Fruit fly (Drosophila melanogaster) whole organism, embryonic: ENCODE data around the gene CG12206.

Experiments used
- CG10274 ChIP-seq: fragments of 200-800 bp; sonication (Bioruptor generic); optimal IDR thresholded peaks from 3 replicates; lab custom pipeline; 2017; ENCODE audit warnings: missing biosample characterization, mild to moderate bottlenecking, missing genetic modification characterization
- CG10543 ChIP-seq: fragments of 200-800 bp; sonication (Bioruptor generic); optimal IDR thresholded peaks from 3 replicates; lab custom pipeline; 2017; ENCODE audit warnings: missing biosample characterization, mild to moderate bottlenecking, missing genetic modification characterization, moderate library complexity
- CG11456 ChIP-seq: fragments of 200-800 bp; sonication (Bioruptor generic); IDR thresholded peaks from 3 replicates; pipeline ENCODE4 v1.3.6; 2022; ENCODE audit warnings: missing biosample characterization, missing genetic modification characterization
- CG1233 ChIP-seq: fragments of 200-800 bp; sonication (Bioruptor generic); optimal IDR thresholded peaks from 4 replicates; lab custom pipeline; 2018; ENCODE audit warnings: missing biosample characterization, mild to moderate bottlenecking, missing genetic modification characterization
- CG12659 ChIP-seq: fragments of 200-800 bp; sonication (Bioruptor generic); optimal IDR thresholded peaks from 3 replicates; lab custom pipeline; 2017; ENCODE audit warnings: mild to moderate bottlenecking, missing biosample characterization, missing genetic modification reagents, missing genetic modification characterization
- CG12744 ChIP-seq: fragments of 200-800 bp; sonication (Bioruptor generic); optimal IDR thresholded peaks from 2 replicates; lab custom pipeline; 2016; ENCODE audit warnings: missing biosample characterization, missing genetic modification characterization
- CG13287 ChIP-seq: fragments of 200-800 bp; sonication (Bioruptor generic); IDR thresholded peaks from 2 replicates; pipeline ENCODE4 v1.3.6; 2022; ENCODE audit warnings: missing biosample characterization, missing genetic modification characterization; ENCODE audit not compliant: partially characterized antibody
- CG1647 ChIP-seq: fragments of 200-800 bp; sonication (Bioruptor generic); optimal IDR thresholded peaks from 3 replicates; lab custom pipeline; 2016; ENCODE audit warnings: missing biosample characterization, missing genetic modification characterization
- CG16863 ChIP-seq: fragments of 200-800 bp; sonication (Bioruptor generic); optimal IDR thresholded peaks from 3 replicates; lab custom pipeline; 2016; ENCODE audit warnings: missing biosample characterization, missing genetic modification characterization
- CG17568 ChIP-seq: fragments of 200-800 bp; sonication (Bioruptor generic); optimal IDR thresholded peaks from 2 replicates; lab custom pipeline; 2018; ENCODE audit warnings: missing biosample characterization, mild to moderate bottlenecking, missing genetic modification characterization, moderate library complexity
- CG1832 ChIP-seq: fragments of 200-800 bp; sonication (Bioruptor generic); optimal IDR thresholded peaks from 2 replicates; lab custom pipeline; 2017; ENCODE audit warnings: missing biosample characterization, mild to moderate bottlenecking, missing genetic modification characterization, inconsistent platforms
- CG2129 ChIP-seq: fragments of 200-800 bp; sonication (Bioruptor generic); IDR thresholded peaks from 2 replicates; pipeline ENCODE4 v1.3.6; 2022; ENCODE audit warnings: missing biosample characterization, missing genetic modification characterization; ENCODE audit not compliant: partially characterized antibody
- CG31441 ChIP-seq: fragments of 200-800 bp; sonication (Bioruptor generic); IDR thresholded peaks from 2 replicates; pipeline ENCODE4 v1.3.6; 2022; ENCODE audit warnings: missing biosample characterization, missing genetic modification characterization
- CG34376 ChIP-seq: fragments of 200-800 bp; sonication (Bioruptor generic); optimal IDR thresholded peaks from 2 replicates; lab custom pipeline; 2018; ENCODE audit warnings: missing biosample characterization, mild to moderate bottlenecking, missing genetic modification characterization
- CG4282 ChIP-seq: fragments of 200-800 bp; sonication (Bioruptor generic); optimal IDR thresholded peaks from 2 replicates; lab custom pipeline; 2016; ENCODE audit warnings: missing biosample characterization, missing genetic modification characterization
- CG4424 ChIP-seq: fragments of 200-800 bp; sonication (Bioruptor generic); optimal IDR thresholded peaks from 3 replicates; lab custom pipeline; 2016; ENCODE audit warnings: missing biosample characterization, missing genetic modification characterization
- CG8290 ChIP-seq, 3 experiments: fragments of 200-800 bp; sonication (Bioruptor generic); optimal IDR thresholded peaks; 2 replicates each; lab custom pipeline; 2016 to 2019; ENCODE audit warnings: missing biosample characterization in 3 of 3, missing genetic modification characterization in 3 of 3, mild to moderate bottlenecking in 2 of 3, moderate library complexity in 1 of 3
- CG9932 ChIP-seq: fragments of 200-800 bp; sonication (Bioruptor generic); IDR thresholded peaks from 2 replicates; pipeline ENCODE4 v1.3.6; 2022; ENCODE audit warnings: missing biosample characterization, missing genetic modification characterization
- H15 ChIP-seq: fragments of 200-800 bp; sonication (Bioruptor generic); IDR thresholded peaks from 3 replicates; pipeline ENCODE4 v1.3.6; 2022; ENCODE audit warnings: missing biosample characterization, missing genetic modification characterization
- HmgD ChIP-seq: fragments of 200-800 bp; sonication (Bioruptor generic); optimal IDR thresholded peaks from 3 replicates; lab custom pipeline; 2016; ENCODE audit warnings: missing biosample characterization, missing genetic modification characterization
- Hmr ChIP-seq: fragments of 200-800 bp; sonication (Bioruptor generic); optimal IDR thresholded peaks from 3 replicates; lab custom pipeline; 2017; ENCODE audit warnings: mild to moderate bottlenecking, missing biosample characterization, missing genetic modification reagents, missing genetic modification characterization
- Hr39 ChIP-seq: fragments of >200 bp; optimal IDR thresholded peaks from 2 replicates; lab custom pipeline; 2017
- Hsf ChIP-seq: fragments of 200-800 bp; sonication (Bioruptor generic); optimal IDR thresholded peaks from 3 replicates; lab custom pipeline; 2016; ENCODE audit warnings: missing biosample characterization, missing genetic modification characterization
- NC2α ChIP-seq: fragments of 200-800 bp; sonication (Bioruptor generic); optimal IDR thresholded peaks from 2 replicates; lab custom pipeline; 2016; ENCODE audit warnings: missing biosample characterization, missing genetic modification characterization
- NFAT ChIP-seq: fragments of 200-800 bp; sonication (Bioruptor generic); IDR thresholded peaks from 2 replicates; pipeline ENCODE4 v1.3.6; 2022; ENCODE audit warnings: missing biosample characterization, missing genetic modification characterization
- Optix ChIP-seq: fragments of 200-800 bp; sonication (Bioruptor generic); IDR thresholded peaks from 3 replicates; pipeline ENCODE4 v1.3.6; 2022; ENCODE audit warnings: missing biosample characterization, missing genetic modification characterization
- Six4 ChIP-seq: fragments of 200-800 bp; sonication (Bioruptor generic); optimal IDR thresholded peaks from 2 replicates; lab custom pipeline; 2016; ENCODE audit warnings: missing biosample characterization, missing genetic modification characterization
- Ssrp ChIP-seq: fragments of 200-800 bp; sonication (Bioruptor generic); optimal IDR thresholded peaks from 2 replicates; lab custom pipeline; 2018; ENCODE audit warnings: missing biosample characterization, mild to moderate bottlenecking, missing genetic modification characterization, moderate library complexity
- Xbp1 ChIP-seq: fragments of 200-800 bp; sonication (Bioruptor generic); optimal IDR thresholded peaks from 3 replicates; lab custom pipeline; 2016; ENCODE audit warnings: missing biosample characterization, mild to moderate bottlenecking, missing genetic modification characterization
- Xrp1 ChIP-seq: fragments of 200-800 bp; sonication (Bioruptor generic); IDR thresholded peaks from 2 replicates; pipeline ENCODE4 v1.3.6; 2022; ENCODE audit warnings: missing biosample characterization, missing genetic modification characterization
- YL-1 ChIP-seq: fragments of 200-800 bp; sonication (Bioruptor generic); optimal IDR thresholded peaks from 3 replicates; lab custom pipeline; 2017; ENCODE audit warnings: missing biosample characterization, mild to moderate bottlenecking, missing genetic modification characterization
- bab2 ChIP-seq: fragments of 200-800 bp; sonication (Bioruptor generic); optimal IDR thresholded peaks from 2 replicates; lab custom pipeline; 2016; ENCODE audit warnings: missing biosample characterization, missing genetic modification characterization
- chn ChIP-seq: fragments of 200-800 bp; sonication (Bioruptor generic); optimal IDR thresholded peaks from 2 replicates; lab custom pipeline; 2016; ENCODE audit warnings: missing biosample characterization, missing genetic modification characterization
- corto ChIP-seq: fragments of 200-800 bp; sonication (Bioruptor generic); optimal IDR thresholded peaks from 2 replicates; lab custom pipeline; 2016; ENCODE audit warnings: missing biosample characterization, mild to moderate bottlenecking, missing genetic modification characterization, moderate library complexity
- crol ChIP-seq: fragments of 200-800 bp; sonication (Bioruptor generic); IDR thresholded peaks from 2 replicates; pipeline ENCODE4 v1.3.6; 2022; ENCODE audit warnings: missing biosample characterization, missing genetic modification characterization
- dan ChIP-seq: fragments of 200-800 bp; sonication (Bioruptor generic); IDR thresholded peaks from 2 replicates; pipeline ENCODE4 v1.3.6; 2022; ENCODE audit warnings: missing biosample characterization, missing genetic modification characterization
- fd64A ChIP-seq: fragments of 200-800 bp; sonication (Bioruptor generic); optimal IDR thresholded peaks from 3 replicates; lab custom pipeline; 2018; ENCODE audit warnings: missing biosample characterization, mild to moderate bottlenecking, missing genetic modification characterization
- ftz-f1 ChIP-seq: fragments of 200-800 bp; sonication (Bioruptor generic); optimal IDR thresholded peaks from 2 replicates; lab custom pipeline; 2016; ENCODE audit warnings: missing biosample characterization, missing genetic modification characterization
- gcm ChIP-seq: fragments of 200-800 bp; sonication (Bioruptor generic); optimal IDR thresholded peaks from 2 replicates; lab custom pipeline; 2019; ENCODE audit warnings: missing biosample characterization, mild to moderate bottlenecking, missing genetic modification characterization, moderate library complexity
- gt ChIP-seq: fragments of 200-800 bp; sonication (Bioruptor generic); IDR thresholded peaks from 2 replicates; pipeline ENCODE4 v1.3.6; 2022; ENCODE audit warnings: missing biosample characterization, missing genetic modification characterization
- hb ChIP-seq: fragments of 200-800 bp; sonication (Bioruptor generic); IDR thresholded peaks from 3 replicates; pipeline ENCODE4 v1.3.6; 2022; ENCODE audit warnings: missing biosample characterization, missing genetic modification characterization; ENCODE audit not compliant: partially characterized antibody
- pfk ChIP-seq: fragments of 200-800 bp; sonication (Bioruptor generic); optimal IDR thresholded peaks from 2 replicates; lab custom pipeline; 2018; ENCODE audit warnings: missing biosample characterization, mild to moderate bottlenecking, missing genetic modification characterization, moderate library complexity
- pho ChIP-seq: fragments of 200-800 bp; sonication (Bioruptor generic); optimal IDR thresholded peaks from 2 replicates; lab custom pipeline; 2016; ENCODE audit warnings: missing biosample characterization, missing genetic modification characterization
- pita ChIP-seq: fragments of 200-800 bp; sonication (Bioruptor generic); optimal IDR thresholded peaks from 2 replicates; lab custom pipeline; 2017; ENCODE audit warnings: missing biosample characterization, mild to moderate bottlenecking, missing genetic modification characterization
- ranshi ChIP-seq: fragments of 200-800 bp; sonication (Bioruptor generic); IDR thresholded peaks from 2 replicates; pipeline ENCODE4 v1.3.6; 2022; ENCODE audit warnings: missing biosample characterization, missing genetic modification characterization
- rib ChIP-seq: fragments of 200-800 bp; sonication (Bioruptor generic); IDR thresholded peaks from 2 replicates; pipeline ENCODE4 v1.3.6; 2022; ENCODE audit warnings: missing biosample characterization, missing genetic modification characterization
- sens-2 ChIP-seq: fragments of 200-800 bp; sonication (Bioruptor generic); IDR thresholded peaks from 2 replicates; pipeline ENCODE4 v1.3.6; 2022; ENCODE audit warnings: missing biosample characterization, missing genetic modification characterization
- stc ChIP-seq: fragments of 200-800 bp; sonication (Bioruptor generic); IDR thresholded peaks from 2 replicates; pipeline ENCODE4 v1.3.6; 2022; ENCODE audit warnings: missing biosample characterization, missing genetic modification characterization
- unc-4 ChIP-seq: fragments of 200-800 bp; sonication (Bioruptor generic); IDR thresholded peaks from 2 replicates; pipeline ENCODE4 v1.3.6; 2022; ENCODE audit warnings: missing biosample characterization, missing genetic modification characterization; ENCODE audit not compliant: partially characterized antibody
- unpg ChIP-seq: fragments of 200-800 bp; sonication (Bioruptor generic); optimal IDR thresholded peaks from 3 replicates; lab custom pipeline; 2018; ENCODE audit warnings: missing biosample characterization, mild to moderate bottlenecking, missing genetic modification characterization, moderate library complexity

CG12206 gene

DNA sequence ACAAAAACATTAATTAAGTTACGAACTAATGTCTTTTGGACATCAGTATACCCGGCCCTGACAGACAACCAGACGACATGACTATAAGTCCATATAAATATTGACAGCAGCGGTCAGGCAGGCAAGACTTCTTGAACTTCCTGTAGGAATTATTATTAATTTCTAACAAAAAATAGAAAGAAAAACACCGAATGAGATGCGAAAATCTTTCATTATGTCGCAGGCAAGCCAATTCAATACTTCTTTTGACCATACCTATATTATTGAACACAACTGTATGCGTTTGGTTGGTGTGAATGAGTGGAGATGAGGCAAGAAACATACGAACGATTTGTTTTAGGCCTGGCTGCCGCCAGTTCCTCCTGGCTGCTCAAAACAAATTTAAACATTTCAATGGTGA, 49.4 kb downstream of the CG12206 start (continued):
- TF ChIP-seq CG12659 (GFP tag; lab: Kevin White, UChicago) (peak; percentile 80), CG2129 (GFP tag; lab: Robert Waterston, UW) (no peak), corto (GFP tag; lab: Kevin White, UChicago) (no peak), fd64A (GFP tag; lab: Kevin White, UChicago) (no peak), CG9932 (GFP tag; lab: Robert Waterston, UW) (peak; percentile 67), CG12744 (GFP tag; lab: Kevin White, UChicago) (peak; percentile 73), CG1647 (peak; percentile 55), CG13287 (GFP tag; lab: Robert Waterston, UW) (no peak), NC2α (GFP tag; lab: Kevin White, UChicago) (no peak), CG8290 (GFP tag; optimal IDR thresholded peaks at IDR 0.05; lab: Kevin White, UChicago) (peak; percentile 45), CG8290 (tag; optimal IDR thresholded peaks at IDR 0.05; lab: Kevin White, UChicago) (peak in 1 of 2 experiments; percentile 80), CG4282 (GFP tag; lab: Kevin White, UChicago) (no peak), H15 (peak; percentile 70), bab2 (peak; percentile 81), stc (GFP tag; lab: Robert Waterston, UW) (peak; percentile 80), NFAT (peak; percentile 75), crol (GFP tag; lab: Robert Waterston, UW) (no peak), gcm (peak; percentile 74), HmgD (GFP tag; lab: Kevin White, UChicago) (no peak), CG1233 (GFP tag; lab: Kevin White, UChicago) (peak; percentile 63), Ssrp (tag; lab: Kevin White, UChicago) (peak; percentile 79), CG31441 (peak; percentile 90), pfk (GFP tag; lab: Kevin White, UChicago) (no peak), Hr39 (lab: Kevin White, UChicago) (no peak), CG4424 (GFP tag; lab: Kevin White, UChicago) (peak; percentile 76), YL-1 (GFP tag; lab: Kevin White, UChicago) (no peak), Hsf (peak; percentile 81), Hmr (peak; percentile 78), hb (no peak), Six4 (GFP tag; lab: Kevin White, UChicago) (peak; percentile 46), pita (GFP tag; lab: Kevin White, UChicago) (no peak), CG34376 (GFP tag; lab: Kevin White, UChicago) (no peak), CG10543 (GFP tag; lab: Kevin White, UChicago) (no peak), Xrp1 (peak; percentile 89), unc-4 (GFP tag; lab: Robert Waterston, UW) (no peak), unpg (GFP tag; lab: Kevin White, UChicago) (peak; percentile 92), CG10274 (GFP tag; lab: Kevin White, UChicago) (peak; percentile 4), ranshi (GFP tag; lab: Robert Waterston, UW) (peak; percentile 83), gt (GFP tag; lab: Robert Waterston, UW) (no peak), dan (GFP tag; lab: Robert Waterston, UW) (peak; percentile 28; the same call in 1 of the 2 replicates), CG11456 (GFP tag; lab: Robert Waterston, UW) (peak; percentile 82), sens-2 (GFP tag; lab: Robert Waterston, UW) (peak; percentile 73), rib (no peak), Xbp1 (peak; percentile 86), CG16863 (GFP tag; lab: Kevin White, UChicago) (peak; percentile 76), ftz-f1 (GFP tag; lab: Kevin White, UChicago) (no peak), pho (GFP tag; lab: Kevin White, UChicago) (peak; percentile 46), CG17568 (GFP tag; lab: Kevin White, UChicago) (peak; percentile 76), Optix (GFP tag; lab: Robert Waterston, UW) (peak; percentile 68; the same call in 2 of the 3 replicates), chn (GFP tag; lab: Kevin White, UChicago) (peak; percentile 66), CG1832 (GFP tag; lab: Kevin White, UChicago) (no peak)
